Fruit fly (Drosophila melanogaster) whole organism, embryonic: ENCODE measurements around the gene Phs.

Source experiments
- Asciz ChIP-seq: fragments of 200-800 bp; sonication (Bioruptor generic); optimal IDR thresholded peaks from 2 replicates; lab custom pipeline; 2017; ENCODE audit warnings: missing biosample characterization, mild to moderate bottlenecking, missing genetic modification characterization, missing genetic modification reagents
- BtbVII ChIP-seq: fragments of 200-800 bp; sonication (Bioruptor generic); optimal IDR thresholded peaks from 3 replicates; lab custom pipeline; 2017; ENCODE audit warnings: missing biosample characterization, mild to moderate bottlenecking, missing genetic modification characterization
- CG2889 ChIP-seq: fragments of 200-800 bp; sonication (Bioruptor generic); IDR thresholded peaks from 3 replicates; pipeline ENCODE4 v1.3.6; 2022; ENCODE audit warnings: missing biosample characterization, missing genetic modification characterization
- CG5180 ChIP-seq: fragments of 200-800 bp; sonication (Bioruptor generic); optimal IDR thresholded peaks from 3 replicates; lab custom pipeline; 2017; ENCODE audit warnings: missing biosample characterization, missing genetic modification characterization, mild to moderate bottlenecking, moderate library complexity, missing genetic modification reagents
- CG8478 ChIP-seq: fragments of >200 bp; optimal IDR thresholded peaks from 2 replicates; lab custom pipeline; 2018
- CkIIα-i1 ChIP-seq: fragments of 200-800 bp; sonication (Bioruptor generic); IDR thresholded peaks from 2 replicates; pipeline ENCODE4 v1.3.6; 2022; ENCODE audit warnings: missing biosample characterization, missing genetic modification characterization
- Gsc ChIP-seq: fragments of 200-800 bp; sonication (Bioruptor generic); IDR thresholded peaks from 2 replicates; pipeline ENCODE4 v1.3.6; 2022; ENCODE audit warnings: missing biosample characterization, missing genetic modification characterization
- Hsf ChIP-seq: fragments of 200-800 bp; sonication (Bioruptor generic); optimal IDR thresholded peaks from 3 replicates; lab custom pipeline; 2016; ENCODE audit warnings: missing biosample characterization, missing genetic modification characterization
- aop ChIP-seq: fragments of 200-800 bp; sonication (Bioruptor generic); IDR thresholded peaks from 2 replicates; pipeline ENCODE4 v1.3.6; 2022; ENCODE audit warnings: missing biosample characterization, missing genetic modification characterization
- dan ChIP-seq: fragments of 200-800 bp; sonication (Bioruptor generic); IDR thresholded peaks from 2 replicates; pipeline ENCODE4 v1.3.6; 2022; ENCODE audit warnings: missing biosample characterization, missing genetic modification characterization
- disco-r ChIP-seq: fragments of 200-800 bp; sonication (Bioruptor generic); optimal IDR thresholded peaks from 2 replicates; lab custom pipeline; 2016; ENCODE audit warnings: missing biosample characterization, missing genetic modification characterization
- ssp ChIP-seq: fragments of 200-800 bp; sonication (Bioruptor generic); IDR thresholded peaks from 2 replicates; pipeline ENCODE4 v1.3.6; 2022; ENCODE audit warnings: missing biosample characterization, missing genetic modification characterization

dm6 chr3L:15647712-15648621, 28.3 kb downstream of the Phs start, which contains the start of the genes comm3 and CG43083:
- no peak for TF ChIP-seq Hsf
- TF ChIP-seq Gsc = no peak
- no peak for TF ChIP-seq disco-r (GFP tag; lab: Kevin White, UChicago)
- TF ChIP-seq CG5180 (GFP tag; lab: Kevin White, UChicago) = no peak
- TF ChIP-seq BtbVII (GFP tag; lab: Kevin White, UChicago) = no peak
- no peak for TF ChIP-seq dan
- no peak for TF ChIP-seq CG2889
- TF ChIP-seq ssp = no peak
- no peak for TF ChIP-seq aop
- no peak for TF ChIP-seq CkIIα-i1
- TF ChIP-seq CG8478 = no peak
- no peak for TF ChIP-seq Asciz
